Worm (Caenorhabditis elegans) whole organism, L2 larva: Measurements from ENCODE around the gene srz-70.

Source experiments
- ZK546.5 ChIP-seq: sonication (generic microtip); optimal IDR thresholded peaks from 2 replicates; lab custom pipeline; 2017; ENCODE audit warnings: missing biosample characterization, missing genetic modification characterization
- mdl-1 ChIP-seq, 2 experiments: fragments of 150-350 bp in 1 of 2; sonication (generic microtip) in 1 of 2; optimal IDR thresholded peaks; 2 replicates each; lab custom pipeline; 2017; ENCODE audit warnings: missing biosample characterization in 2 of 2, missing genetic modification characterization in 2 of 2
- nhr-10 ChIP-seq: sonication (generic microtip); optimal IDR thresholded peaks from 2 replicates; lab custom pipeline; 2017; ENCODE audit warnings: missing biosample characterization, missing genetic modification characterization
- peb-1 ChIP-seq: fragments of 150-350 bp; optimal IDR thresholded peaks from 2 replicates; lab custom pipeline; 2014; ENCODE audit warnings: missing biosample characterization, missing genetic modification characterization
- sma-3 ChIP-seq: sonication (generic microtip); optimal IDR thresholded peaks from 2 replicates; lab custom pipeline; 2016; ENCODE audit warnings: missing genetic modification reagents, missing genetic modification characterization, missing compliant biosample characterization
- unc-39 ChIP-seq: fragments of 150-350 bp; optimal IDR thresholded peaks from 2 replicates; lab custom pipeline; 2014; ENCODE audit warnings: missing biosample characterization, missing genetic modification characterization
- ztf-4 ChIP-seq: fragments of 150-350 bp; optimal IDR thresholded peaks from 2 replicates; lab custom pipeline; 2014; ENCODE audit warnings: missing biosample characterization, missing genetic modification characterization

- TF ChIP-seq nhr-10 (tag; lab: Kevin White, UChicago) = no peak
- no peak for TF ChIP-seq mdl-1 (tag; optimal IDR thresholded peaks at IDR 0.05; lab: Kevin White, UChicago)
- TF ChIP-seq unc-39 = no peak
- no peak for TF ChIP-seq peb-1
- TF ChIP-seq ztf-4 (tag; lab: Kevin White, UChicago) = no peak
- TF ChIP-seq sma-3 = no peak
- no peak for TF ChIP-seq ZK546.5 (tag; lab: Kevin White, UChicago)
Observed at ce11 chrIV:3517582-3517981, 38.8 kb upstream of the srz-70 start.
